Worm (Caenorhabditis elegans) whole organism, L3 larva: ENCODE data around the gene psd-1.

ENCODE experiments used
- R02D3.7 ChIP-seq: fragments of 150-350 bp; optimal IDR thresholded peaks from 2 replicates; lab custom pipeline; 2014; ENCODE audit warnings: missing biosample characterization, missing genetic modification characterization
- ZK546.5 ChIP-seq: sonication (generic microtip); optimal IDR thresholded peaks from 2 replicates; lab custom pipeline; 2017; ENCODE audit warnings: missing biosample characterization, missing genetic modification characterization
- aly-2 ChIP-seq: fragments of 150-350 bp; optimal IDR thresholded peaks from 2 replicates; lab custom pipeline; 2014; ENCODE audit warnings: missing biosample characterization, missing genetic modification characterization
- ama-1 ChIP-seq: fragments of 150-350 bp; optimal IDR thresholded peaks from 2 replicates; lab custom pipeline; 2018
- ceh-28 ChIP-seq: fragments of 150-350 bp; optimal IDR thresholded peaks from 2 replicates; lab custom pipeline; 2014; ENCODE audit warnings: missing biosample characterization, missing genetic modification reagents, missing genetic modification characterization
- ceh-82 ChIP-seq: fragments of 150-350 bp; optimal IDR thresholded peaks from 2 replicates; lab custom pipeline; 2014; ENCODE audit warnings: missing biosample characterization, missing genetic modification characterization
- ceh-9 ChIP-seq: sonication (generic microtip); optimal IDR thresholded peaks from 2 replicates; lab custom pipeline; 2018; ENCODE audit warnings: missing biosample characterization, missing genetic modification characterization
- daf-12 ChIP-seq: fragments of 150-350 bp; optimal IDR thresholded peaks from 2 replicates; lab custom pipeline; 2014; ENCODE audit warnings: missing biosample characterization, missing genetic modification reagents, missing genetic modification characterization
- egl-27 ChIP-seq: sonication (generic microtip); optimal IDR thresholded peaks from 4 replicates; lab custom pipeline; 2017; ENCODE audit warnings: missing biosample characterization, missing genetic modification reagents, missing genetic modification characterization
- egl-5 ChIP-seq: fragments of 150-350 bp; optimal IDR thresholded peaks from 2 replicates; lab custom pipeline; 2017; ENCODE audit warnings: missing biosample characterization, missing genetic modification reagents, missing genetic modification characterization, inconsistent platforms
- elt-2 ChIP-seq: sonication (generic microtip); optimal IDR thresholded peaks from 2 replicates; lab custom pipeline; 2016; ENCODE audit warnings: missing genetic modification reagents, mild to moderate bottlenecking, missing genetic modification characterization, missing compliant biosample characterization
- elt-3 ChIP-seq, 3 experiments: fragments of 150-350 bp in 1 of 3; sonication (generic microtip) in 2 of 3; optimal IDR thresholded peaks; 2 replicates in 2 of 3; 4 replicates in 1 of 3; lab custom pipeline; 2014 to 2017; ENCODE audit warnings: missing biosample characterization in 3 of 3, missing genetic modification characterization in 3 of 3
- eor-1 ChIP-seq, 2 experiments: fragments of 150-350 bp; optimal IDR thresholded peaks; 2 replicates each; lab custom pipeline; 2014 to 2018; ENCODE audit warnings: missing biosample characterization in 2 of 2, missing genetic modification characterization in 2 of 2
- fkh-10 ChIP-seq: sonication (generic microtip); optimal IDR thresholded peaks from 2 replicates; lab custom pipeline; 2017; ENCODE audit warnings: missing biosample characterization, missing genetic modification reagents, missing genetic modification characterization
- lin-15B ChIP-seq: fragments of 150-350 bp; optimal IDR thresholded peaks from 2 replicates; lab custom pipeline; 2014; ENCODE audit warnings: missing biosample characterization, missing genetic modification characterization
- lin-39 ChIP-seq: fragments of 150-350 bp; optimal IDR thresholded peaks from 2 replicates; lab custom pipeline; 2018; ENCODE audit warnings: missing biosample characterization, missing genetic modification reagents, missing genetic modification characterization
- mdl-1 ChIP-seq: fragments of 150-350 bp; optimal IDR thresholded peaks from 2 replicates; lab custom pipeline; 2014; ENCODE audit warnings: missing biosample characterization, missing genetic modification characterization
- mml-1 ChIP-seq: fragments of 150-350 bp; sonication (generic microtip); optimal IDR thresholded peaks from 3 replicates; lab custom pipeline; 2014; ENCODE audit warnings: missing biosample characterization, missing genetic modification characterization
- nhr-12 ChIP-seq: fragments of 150-350 bp; optimal IDR thresholded peaks from 2 replicates; lab custom pipeline; 2014; ENCODE audit warnings: missing biosample characterization, missing genetic modification characterization
- nhr-237 ChIP-seq: fragments of 150-350 bp; optimal IDR thresholded peaks from 2 replicates; lab custom pipeline; 2014; ENCODE audit warnings: missing biosample characterization, missing genetic modification characterization
- nhr-25 ChIP-seq: sonication (generic microtip); optimal IDR thresholded peaks from 2 replicates; lab custom pipeline; 2017; ENCODE audit warnings: missing biosample characterization, missing genetic modification characterization
- nhr-43 ChIP-seq: sonication (generic microtip); optimal IDR thresholded peaks from 2 replicates; lab custom pipeline; 2016; ENCODE audit warnings: mild to moderate bottlenecking, missing genetic modification characterization, missing compliant biosample characterization; ENCODE audit not compliant: poor library complexity, severe bottlenecking
- nhr-67 ChIP-seq: fragments of 150-350 bp; optimal IDR thresholded peaks from 2 replicates; lab custom pipeline; 2014; ENCODE audit warnings: missing biosample characterization, missing genetic modification characterization
- nhr-76 ChIP-seq: fragments of 150-350 bp; sonication (generic microtip); optimal IDR thresholded peaks from 5 replicates; lab custom pipeline; 2014; ENCODE audit warnings: missing biosample characterization, missing genetic modification characterization
- nhr-77 ChIP-seq: fragments of 150-350 bp; optimal IDR thresholded peaks from 2 replicates; lab custom pipeline; 2014; ENCODE audit warnings: missing biosample characterization, missing genetic modification characterization
- pha-4 ChIP-seq: fragments of 150-350 bp; optimal IDR thresholded peaks from 2 replicates; lab custom pipeline; 2014; ENCODE audit warnings: missing biosample characterization, missing genetic modification reagents, missing genetic modification characterization
- pqm-1 ChIP-seq: fragments of 150-350 bp; optimal IDR thresholded peaks from 2 replicates; lab custom pipeline; 2017; ENCODE audit warnings: missing biosample characterization, missing genetic modification characterization, inconsistent platforms
- sea-2 ChIP-seq: fragments of 150-350 bp; sonication (generic microtip); optimal IDR thresholded peaks from 4 replicates; lab custom pipeline; 2014; ENCODE audit warnings: missing biosample characterization, missing genetic modification reagents, missing genetic modification characterization
- skn-1 ChIP-seq: fragments of 150-350 bp; optimal IDR thresholded peaks from 2 replicates; lab custom pipeline; 2014; ENCODE audit warnings: missing biosample characterization, missing genetic modification characterization
- snpc-4 ChIP-seq: fragments of 150-350 bp; optimal IDR thresholded peaks from 2 replicates; lab custom pipeline; 2014; ENCODE audit warnings: missing biosample characterization, missing genetic modification characterization
- unc-39 ChIP-seq: sonication (generic microtip); optimal IDR thresholded peaks from 4 replicates; lab custom pipeline; 2017; ENCODE audit warnings: missing biosample characterization, missing genetic modification characterization
- unc-62 ChIP-seq: fragments of 150-350 bp; sonication (generic microtip); optimal IDR thresholded peaks from 4 replicates; lab custom pipeline; 2014; ENCODE audit warnings: missing biosample characterization, missing genetic modification reagents, missing genetic modification characterization
- zag-1 ChIP-seq: fragments of 150-350 bp; optimal IDR thresholded peaks from 2 replicates; lab custom pipeline; 2014; ENCODE audit warnings: missing biosample characterization, missing genetic modification characterization
- ztf-4 ChIP-seq: fragments of 150-350 bp; optimal IDR thresholded peaks from 2 replicates; lab custom pipeline; 2014; ENCODE audit warnings: missing biosample characterization, missing genetic modification characterization

The psd-1 gene

DNA sequence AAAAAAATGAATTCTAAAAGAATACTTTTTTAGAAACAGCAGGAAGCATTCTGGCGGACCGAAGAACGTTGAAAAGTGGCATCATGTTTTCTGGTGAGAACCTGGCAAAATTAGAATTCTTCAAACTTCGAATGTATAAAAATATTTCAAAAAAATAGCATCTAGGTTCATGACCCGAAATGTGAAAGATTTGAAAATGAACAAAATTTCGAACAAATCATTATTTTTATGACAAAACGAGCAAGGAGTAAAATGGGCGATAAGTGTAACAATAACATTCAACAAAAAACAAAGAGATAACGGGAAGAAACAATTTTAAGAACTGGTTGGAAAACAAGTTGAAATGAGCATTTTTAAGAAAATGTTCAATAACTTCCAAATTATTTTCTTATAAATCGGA is at the start of gene psd-1:
Gene psd-1 (minus strand): TSS at position 101 of the 400 bp plus-strand sequence.
- TF ChIP-seq egl-5 (tag; lab: Kevin White, UChicago) (no peak), skn-1 (tag; lab: Kevin White, UChicago) (no peak), unc-62 (no peak), nhr-43 (no peak), mml-1 (tag; lab: Kevin White, UChicago) (no peak), zag-1 (tag; lab: Kevin White, UChicago) (no peak), elt-3 (tag; optimal IDR thresholded peaks at IDR 0.05; lab: Kevin White, UChicago) (no peak), lin-39 (tag; lab: Kevin White, UChicago) (no peak), snpc-4 (tag; lab: Kevin White, UChicago) (no peak), ZK546.5 (no peak), nhr-12 (tag; lab: Kevin White, UChicago) (no peak), ztf-4 (no peak), ceh-28 (tag; lab: Kevin White, UChicago) (no peak), aly-2 (tag; lab: Kevin White, UChicago) (no peak), ceh-82 (tag; lab: Kevin White, UChicago) (no peak), eor-1 (tag; optimal IDR thresholded peaks at IDR 0.05; lab: Kevin White, UChicago) (no peak)

DNA sequence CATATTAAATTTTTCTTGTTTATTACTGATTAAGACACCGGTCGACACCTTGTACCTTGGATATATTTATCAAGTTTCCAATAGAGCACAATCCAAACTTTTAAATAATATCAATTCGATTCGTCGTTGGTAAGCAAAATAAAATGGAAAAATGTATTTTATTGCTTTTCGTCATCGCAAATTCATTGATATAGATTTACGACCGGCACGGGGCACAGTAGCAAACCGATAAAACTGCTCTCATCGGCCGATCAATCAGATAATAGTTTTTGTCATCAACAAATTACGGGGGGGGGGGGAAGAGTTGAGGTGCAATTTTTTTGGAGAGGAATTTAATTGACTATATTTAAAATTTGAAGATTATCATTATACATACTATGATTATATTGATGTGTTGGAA is 48.1 kb upstream of the psd-1 start:
- peak; percentile 69 for TF ChIP-seq elt-2 (tag; lab: Kevin White, UChicago)
- TF ChIP-seq ceh-9 (tag; lab: Kevin White, UChicago) = no peak
- peak; percentile 1 for TF ChIP-seq pqm-1 (tag; lab: Kevin White, UChicago)

DNA sequence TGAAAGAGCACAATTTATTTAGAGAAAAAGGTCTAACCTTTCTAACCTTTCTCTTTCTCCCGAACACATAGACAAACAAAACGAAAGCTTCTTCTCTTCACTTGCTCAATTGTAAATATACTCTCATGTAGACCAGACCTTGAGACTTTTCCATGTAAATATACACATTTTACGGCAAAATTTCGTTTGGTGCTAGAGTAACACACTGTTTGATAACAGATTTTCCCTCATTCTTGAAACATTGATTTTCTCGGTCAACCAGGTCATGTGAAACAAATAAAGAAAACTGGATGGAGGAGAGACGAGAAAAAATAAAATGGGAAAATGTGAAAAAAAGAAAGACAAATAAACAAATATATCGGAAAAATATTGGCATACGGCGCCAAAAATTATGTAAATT is 46.8 kb upstream of the psd-1 start:
- no peak for TF ChIP-seq unc-39 (tag; lab: Kevin White, UChicago)
- peak; percentile 55 for TF ChIP-seq elt-2 (tag; lab: Kevin White, UChicago)
- TF ChIP-seq pha-4 (tag; lab: Kevin White, UChicago) = peak; percentile 99
- TF ChIP-seq pqm-1 (tag; lab: Kevin White, UChicago) = peak; percentile 34

DNA sequence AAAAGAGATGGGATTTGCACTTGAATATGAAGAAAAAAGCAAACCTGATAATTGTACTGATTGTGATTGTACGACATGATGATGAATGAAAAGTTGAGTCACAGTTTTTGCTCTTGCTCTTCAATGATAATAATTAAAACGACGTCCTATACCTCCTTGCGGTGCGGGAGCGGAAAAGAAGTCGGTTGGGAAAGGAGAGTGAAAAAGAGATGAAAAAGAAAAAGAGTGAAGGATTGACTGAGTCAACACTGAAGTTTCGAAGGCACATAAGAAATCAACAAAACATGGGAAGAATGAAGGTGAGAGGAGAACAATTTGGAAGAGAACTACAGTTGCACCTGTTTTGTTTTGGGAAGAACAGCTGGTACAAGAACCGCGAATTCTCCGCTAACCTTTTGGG is 44.2 kb upstream of the psd-1 start, which contains the start of gene F56C9.8:
Gene F56C9.8 (minus strand): TSS at position 120 of the 400 bp plus-strand sequence.
- TF ChIP-seq pqm-1 (tag; lab: Kevin White, UChicago) (peak; percentile 69), egl-27 (no peak), nhr-76 (tag; lab: Kevin White, UChicago) (no peak), nhr-25 (no peak), mdl-1 (tag; lab: Kevin White, UChicago) (no peak), pha-4 (tag; lab: Kevin White, UChicago) (peak; percentile 77), egl-5 (tag; lab: Kevin White, UChicago) (no peak), nhr-12 (tag; lab: Kevin White, UChicago) (no peak), lin-15B (tag; lab: Kevin White, UChicago) (no peak), aly-2 (tag; lab: Kevin White, UChicago) (no peak), elt-2 (tag; lab: Kevin White, UChicago) (peak; percentile 18)

DNA sequence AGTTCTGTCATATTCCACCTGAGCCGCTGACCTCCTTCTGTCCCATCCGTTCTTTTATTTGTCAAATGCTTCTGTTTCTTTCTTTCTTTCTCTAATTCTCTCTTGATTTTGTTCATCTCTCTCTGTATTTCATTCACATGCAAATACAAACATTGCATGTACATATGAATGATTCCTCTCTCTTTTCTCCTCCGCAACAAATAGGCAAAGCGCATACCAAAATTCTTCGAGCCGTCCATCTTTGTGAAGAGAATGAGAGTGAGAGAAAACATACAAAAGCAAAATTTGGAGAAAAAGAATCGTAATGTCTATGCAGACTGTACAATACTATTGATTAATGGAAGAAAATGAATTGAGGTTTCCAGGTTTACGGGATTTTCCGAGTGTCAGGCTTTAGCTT is 42.2 kb upstream of the psd-1 start:
- TF ChIP-seq elt-2 (tag; lab: Kevin White, UChicago) = peak; percentile 32
- no peak for TF ChIP-seq ama-1 (lab: Kevin White, UChicago)
- peak; percentile 74 for TF ChIP-seq pha-4 (tag; lab: Kevin White, UChicago)

DNA sequence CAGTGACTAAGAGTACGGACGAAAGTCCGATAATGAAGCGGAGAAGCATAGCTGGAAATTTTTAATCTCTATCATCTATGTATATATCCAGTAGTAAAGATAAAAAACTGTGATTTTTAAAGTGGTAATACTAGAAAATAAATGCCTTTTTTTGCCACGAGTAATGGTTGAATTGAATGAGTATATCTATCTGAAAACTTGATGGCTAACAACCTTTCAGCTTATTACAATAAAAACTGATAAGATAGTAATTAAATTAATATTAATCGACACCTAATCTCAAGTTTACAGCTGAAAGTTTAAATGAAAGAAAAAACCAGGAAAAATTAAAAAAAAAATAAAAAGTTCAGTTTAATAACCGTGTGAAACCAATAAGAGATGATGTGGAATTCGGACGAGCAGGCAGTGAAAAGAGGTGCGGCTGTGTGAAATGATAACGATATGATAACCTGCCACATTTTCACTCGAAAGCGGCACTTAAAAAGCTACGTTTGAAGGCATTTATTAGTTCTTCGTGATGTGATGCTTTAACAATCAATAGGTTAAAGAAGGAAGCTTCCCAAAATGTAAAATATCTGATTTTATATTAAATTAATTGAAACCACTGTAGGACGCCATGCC is 39.8 kb upstream of the psd-1 start, which contains the start of gene nspg-6:
Gene nspg-6 (minus strand): TSS at position 51 of the 621 bp plus-strand sequence.
- no peak for TF ChIP-seq sea-2 (GFP tag; lab: Kevin White, UChicago)
- no peak for TF ChIP-seq ama-1 (lab: Kevin White, UChicago)
- TF ChIP-seq ceh-9 (tag; lab: Kevin White, UChicago) = no peak
- no peak for TF ChIP-seq R02D3.7 (tag; lab: Kevin White, UChicago)
- peak; percentile 81 for TF ChIP-seq elt-2 (tag; lab: Kevin White, UChicago)
- no peak for TF ChIP-seq nhr-77 (tag; lab: Kevin White, UChicago)
- TF ChIP-seq pqm-1 (tag; lab: Kevin White, UChicago) = peak; percentile 48
- TF ChIP-seq ztf-4 = no peak
- TF ChIP-seq nhr-12 (tag; lab: Kevin White, UChicago) = no peak
- no peak for TF ChIP-seq fkh-10 (GFP tag; lab: Kevin White, UChicago)
- TF ChIP-seq lin-39 (tag; lab: Kevin White, UChicago) = no peak
- TF ChIP-seq nhr-67 (tag; lab: Kevin White, UChicago) = no peak
- no peak for TF ChIP-seq daf-12 (tag; lab: Kevin White, UChicago)
- no peak for TF ChIP-seq ZK546.5
- TF ChIP-seq nhr-237 (tag; lab: Kevin White, UChicago) = no peak
- TF ChIP-seq mml-1 (tag; lab: Kevin White, UChicago) = no peak
- no peak for TF ChIP-seq skn-1 (tag; lab: Kevin White, UChicago)
